Worm (Caenorhabditis elegans): ENCODE results near the gene B0250.18.

DNA sequence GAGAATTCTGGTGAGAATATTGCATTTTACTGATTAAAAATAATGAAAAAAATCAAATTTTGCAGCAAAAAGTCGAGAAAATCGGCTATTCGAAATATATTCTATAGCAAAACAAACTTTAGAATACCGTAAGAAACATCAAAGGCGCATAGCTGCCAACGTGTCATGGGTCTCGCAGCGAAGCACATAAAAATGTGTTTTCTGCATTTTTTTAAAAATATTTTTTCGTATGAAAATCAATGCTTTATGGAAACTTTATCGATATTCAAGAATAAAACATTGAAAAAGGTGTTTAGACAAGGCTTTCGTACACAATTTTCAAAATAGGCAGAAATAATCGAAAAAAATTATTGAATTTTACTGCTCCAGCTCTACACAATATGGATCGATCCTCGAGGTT lies 15.8 kb upstream of the B0250.18 start:
- TF ChIP-seq pag-3 (tag; optimal IDR thresholded peaks at IDR 0.05; ENCODE audit: borderline replicate concordance) (no peak), eyg-1 (tag; optimal IDR thresholded peaks at IDR 0.05) (no peak), sox-2 (GFP tag; IDR thresholded peaks at IDR 0.05) (no peak), ama-1 (optimal IDR thresholded peaks at IDR 0.05) (no peak), nfya-1 (tag; optimal IDR thresholded peaks at IDR 0.05) (no peak), pqm-1 (tag; optimal IDR thresholded peaks at IDR 0.05) (no peak), unc-55 (GFP tag; optimal IDR thresholded peaks at IDR 0.05) (no peak), dmd-4 (tag; optimal IDR thresholded peaks at IDR 0.05; ENCODE audit: borderline replicate concordance) (no peak)
